Worm (Caenorhabditis elegans): Measurements from ENCODE around the gene str-173.

str-173 gene

ce11 chrIV:4861449-4861848, at the start of gene str-173, which contains the start of gene Y17G9A.4:
str-173 (plus strand) TSS chrIV:4861773.
Y17G9A.4 (minus strand) TSS chrIV:4861549.
- no peak for TF ChIP-seq ztf-11 (tag; optimal IDR thresholded peaks at IDR 0.05)
- TF ChIP-seq lin-32 (GFP tag; optimal IDR thresholded peaks at IDR 0.05): no peak
- TF ChIP-seq pha-4 (tag; optimal IDR thresholded peaks at IDR 0.05): no peak
- TF ChIP-seq cnd-1 (tag; optimal IDR thresholded peaks at IDR 0.05): no peak
- no peak for TF ChIP-seq tbx-8 (GFP tag; optimal IDR thresholded peaks at IDR 0.05)
- no peak for TF ChIP-seq nhr-237 (tag; optimal IDR thresholded peaks at IDR 0.05)
- no peak for TF ChIP-seq mls-2 (tag; optimal IDR thresholded peaks at IDR 0.05)
- no peak for TF ChIP-seq ceh-39 (tag; optimal IDR thresholded peaks at IDR 0.05)
- TF ChIP-seq nhr-76 (tag; optimal IDR thresholded peaks at IDR 0.05): no peak
- no peak for TF ChIP-seq unc-120 (tag; optimal IDR thresholded peaks at IDR 0.05; ENCODE audit: poor library complexity, severe bottlenecking)
- TF ChIP-seq ceh-43 (GFP tag; optimal IDR thresholded peaks at IDR 0.05): no peak
- no peak for TF ChIP-seq ces-1 (GFP tag; optimal IDR thresholded peaks at IDR 0.05)
- no peak for TF ChIP-seq elt-1 (tag; optimal IDR thresholded peaks at IDR 0.05; ENCODE audit: borderline replicate concordance, insufficient read depth)
- TF ChIP-seq ham-2 (GFP tag; optimal IDR thresholded peaks at IDR 0.05): no peak
- TF ChIP-seq elt-3 (tag; optimal IDR thresholded peaks at IDR 0.05): no peak

DNA sequence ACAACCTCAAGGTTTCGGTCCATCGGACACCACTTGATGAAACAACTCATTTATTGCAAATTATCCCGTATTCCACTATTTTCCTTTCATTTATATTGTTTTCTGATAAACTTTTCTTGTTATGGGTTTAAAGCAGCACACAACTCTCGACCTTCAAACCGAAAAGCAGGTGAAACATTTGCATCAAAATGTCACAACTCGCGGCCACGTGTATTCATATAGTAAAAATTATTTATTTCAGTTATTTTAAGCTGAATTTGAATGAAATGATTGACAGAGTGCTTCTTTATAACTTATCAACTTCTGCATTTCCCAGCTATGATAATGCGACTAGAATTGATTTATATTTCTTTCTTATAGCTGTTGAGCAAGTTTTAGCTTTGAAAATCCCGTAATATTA, 49.7 kb upstream of the str-173 start, which contains the start of gene srw-95:
Gene srw-95, plus strand, starts transcription at position 213 of the 400 bp plus-strand sequence.
- TF ChIP-seq nhr-237 (tag; optimal IDR thresholded peaks at IDR 0.05) (no peak), elt-3 (tag; optimal IDR thresholded peaks at IDR 0.05) (no peak), tbx-8 (GFP tag; optimal IDR thresholded peaks at IDR 0.05) (no peak), mls-2 (tag; optimal IDR thresholded peaks at IDR 0.05) (no peak), unc-39 (tag; optimal IDR thresholded peaks at IDR 0.05) (no peak), ztf-11 (tag; optimal IDR thresholded peaks at IDR 0.05) (no peak), unc-120 (tag; optimal IDR thresholded peaks at IDR 0.05; ENCODE audit: poor library complexity, severe bottlenecking) (no peak), nhr-12 (tag; optimal IDR thresholded peaks at IDR 0.05) (no peak), elt-1 (tag; optimal IDR thresholded peaks at IDR 0.05; ENCODE audit: borderline replicate concordance, insufficient read depth) (no peak), M03D4.4 (tag; optimal IDR thresholded peaks at IDR 0.05) (no peak), mep-1 (tag; optimal IDR thresholded peaks at IDR 0.05) (no peak)

DNA sequence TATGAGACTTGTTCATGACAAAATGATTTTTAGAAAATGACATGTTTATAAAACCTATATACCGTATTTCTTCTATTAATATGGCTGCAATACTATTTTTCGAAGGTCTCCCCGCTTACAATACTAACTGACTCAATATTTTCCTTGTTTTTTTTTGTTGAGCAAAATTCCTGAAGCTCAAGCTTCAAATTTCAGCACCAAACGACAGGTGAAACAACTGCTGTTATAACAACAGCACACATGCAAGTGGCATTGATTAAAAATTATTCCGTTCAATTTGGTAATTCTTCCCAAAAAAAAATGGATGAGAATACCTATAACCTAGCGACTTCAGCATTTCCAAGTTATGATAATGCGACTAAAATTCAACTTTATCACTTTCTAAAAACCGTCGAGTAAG, 47.4 kb upstream of the str-173 start, which contains the start of gene srw-94:
Gene srw-94, plus strand, starts transcription at position 301 of the 400 bp plus-strand sequence.
- TF ChIP-seq pha-4 (tag; optimal IDR thresholded peaks at IDR 0.05) (no peak), ceh-39 (tag; optimal IDR thresholded peaks at IDR 0.05) (no peak)

DNA sequence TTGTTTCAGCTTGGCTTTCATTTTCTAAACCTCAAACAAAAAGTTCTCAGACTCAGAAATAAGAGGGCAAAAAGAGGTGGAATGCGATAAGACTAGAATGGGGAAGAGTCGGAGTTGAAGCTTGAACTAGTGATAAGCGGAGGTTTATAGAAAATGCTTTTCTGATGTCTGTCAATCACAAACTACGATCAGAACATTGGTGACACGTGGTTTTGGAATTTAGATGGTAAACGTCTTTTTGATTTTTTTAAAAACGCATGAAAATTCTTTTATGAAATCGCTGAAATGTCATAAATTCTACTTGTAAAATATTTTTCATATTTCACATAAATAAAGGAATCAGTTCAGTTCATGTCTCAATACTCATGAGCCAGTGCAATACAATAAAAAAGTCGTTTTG, 40.5 kb upstream of the str-173 start, which contains the start of gene H06H21.8:
Gene H06H21.8, minus strand, starts transcription at position 78 of the 400 bp plus-strand sequence.
- TF ChIP-seq drap-1 (GFP tag; optimal IDR thresholded peaks at IDR 0.05): no peak
- no peak for TF ChIP-seq unc-120 (tag; optimal IDR thresholded peaks at IDR 0.05; ENCODE audit: poor library complexity, severe bottlenecking)
- no peak for TF ChIP-seq mls-2 (tag; optimal IDR thresholded peaks at IDR 0.05)
- TF ChIP-seq nhr-28 (tag; optimal IDR thresholded peaks at IDR 0.05): no peak
- no peak for TF ChIP-seq snpc-4 (tag; optimal IDR thresholded peaks at IDR 0.05)
- TF ChIP-seq mep-1 (tag; optimal IDR thresholded peaks at IDR 0.05): no peak
- no peak for TF ChIP-seq nhr-2 (tag; optimal IDR thresholded peaks at IDR 0.05)
- TF ChIP-seq ceh-43 (GFP tag; optimal IDR thresholded peaks at IDR 0.05): no peak
- TF ChIP-seq bed-3 (GFP tag; optimal IDR thresholded peaks at IDR 0.05): no peak
- no peak for TF ChIP-seq sem-2 (GFP tag; optimal IDR thresholded peaks at IDR 0.05)
- no peak for TF ChIP-seq lsy-2 (tag; optimal IDR thresholded peaks at IDR 0.05)
- no peak for TF ChIP-seq M03D4.4 (tag; optimal IDR thresholded peaks at IDR 0.05)
- TF ChIP-seq elt-3 (tag; optimal IDR thresholded peaks at IDR 0.05): no peak

- TF ChIP-seq snpc-4 (tag; optimal IDR thresholded peaks at IDR 0.05) (no peak), ham-2 (GFP tag; optimal IDR thresholded peaks at IDR 0.05) (no peak), nhr-76 (tag; optimal IDR thresholded peaks at IDR 0.05) (no peak), ceh-43 (GFP tag; optimal IDR thresholded peaks at IDR 0.05) (no peak), tbx-8 (GFP tag; optimal IDR thresholded peaks at IDR 0.05) (no peak), nhr-12 (tag; optimal IDR thresholded peaks at IDR 0.05) (no peak), cnd-1 (tag; optimal IDR thresholded peaks at IDR 0.05) (no peak), pha-4 (tag; optimal IDR thresholded peaks at IDR 0.05) (no peak), ztf-11 (tag; optimal IDR thresholded peaks at IDR 0.05) (no peak), mab-5 (tag; optimal IDR thresholded peaks at IDR 0.05) (no peak)
These were observed 39.7 kb upstream of the str-173 start for ce11 chrIV:4821843-4822242.

DNA sequence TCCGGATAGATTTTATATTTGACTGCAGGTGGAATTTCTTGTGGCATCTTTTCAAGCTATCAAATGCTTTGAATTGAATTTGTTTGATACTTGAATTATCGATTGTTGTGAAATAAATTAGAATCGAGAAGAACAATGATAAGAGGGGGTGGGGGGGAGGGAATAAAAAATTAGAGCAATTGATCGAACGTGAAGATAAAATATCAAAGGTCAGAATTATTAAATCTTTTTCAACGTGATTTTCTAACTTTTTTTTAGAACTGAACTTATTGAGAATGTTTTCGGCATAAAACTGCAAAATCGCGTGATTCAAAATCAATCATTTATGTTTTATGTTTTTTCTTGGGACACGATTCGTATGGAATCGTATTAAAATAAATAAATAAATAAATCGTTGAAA, 34.4 kb upstream of the str-173 start, which contains the start of gene mpz-4:
Gene mpz-4, minus strand, starts transcription at position 101 of the 400 bp plus-strand sequence.
- TF ChIP-seq nhr-237 (tag; optimal IDR thresholded peaks at IDR 0.05) (no peak), ceh-43 (GFP tag; optimal IDR thresholded peaks at IDR 0.05) (no peak), mep-1 (tag; optimal IDR thresholded peaks at IDR 0.05) (no peak), sem-2 (GFP tag; optimal IDR thresholded peaks at IDR 0.05) (no peak), M03D4.4 (tag; optimal IDR thresholded peaks at IDR 0.05) (no peak), lin-32 (GFP tag; optimal IDR thresholded peaks at IDR 0.05) (no peak), snpc-4 (tag; optimal IDR thresholded peaks at IDR 0.05) (no peak), ham-2 (GFP tag; optimal IDR thresholded peaks at IDR 0.05) (no peak), blmp-1 (tag; optimal IDR thresholded peaks at IDR 0.05) (no peak), ceh-39 (tag; optimal IDR thresholded peaks at IDR 0.05) (no peak), mab-5 (tag; optimal IDR thresholded peaks at IDR 0.05) (no peak), sptf-1 (tag; optimal IDR thresholded peaks at IDR 0.05) (no peak), unc-62 (GFP tag; optimal IDR thresholded peaks at IDR 0.05) (no peak), unc-39 (tag; optimal IDR thresholded peaks at IDR 0.05) (no peak), bed-3 (GFP tag; optimal IDR thresholded peaks at IDR 0.05) (no peak), elt-3 (tag; optimal IDR thresholded peaks at IDR 0.05) (no peak), flh-1 (GFP tag; optimal IDR thresholded peaks at IDR 0.05) (no peak), zip-8 (tag; optimal IDR thresholded peaks at IDR 0.05) (no peak)
